Worm (Caenorhabditis elegans) whole organism, midembryonic: ENCODE measurements around the gene mdt-20.

Experiments used
- T22C8.4 ChIP-seq: fragments of 200-800 bp; sonication (Bioruptor generic); IDR thresholded peaks from 2 replicates; pipeline ENCODE4 v1.3.6; 2022; ENCODE audit warnings: missing genetic modification characterization, missing compliant biosample characterization
- flt-1 ChIP-seq: fragments of 200-800 bp; sonication (Bioruptor generic); IDR thresholded peaks from 2 replicates; pipeline ENCODE4 v1.3.6; 2022; ENCODE audit warnings: missing genetic modification characterization, missing compliant biosample characterization
- klf-2 ChIP-seq: fragments of 200-800 bp; sonication (Bioruptor generic); conservative IDR thresholded peaks from 2 replicates; pipeline ENCODE4 v1.3.6; 2022; ENCODE audit warnings: missing genetic modification reagents, missing genetic modification characterization, missing compliant biosample characterization
- med-1 ChIP-seq: sonication (generic microtip); optimal IDR thresholded peaks from 2 replicates; lab custom pipeline; 2017; ENCODE audit warnings: missing genetic modification characterization, mild to moderate bottlenecking, missing compliant biosample characterization, antibody characterized with exemption, missing genetic modification reagents; ENCODE audit not compliant: insufficient read depth
- ref-1 ChIP-seq: fragments of 200-800 bp; sonication (Bioruptor generic); conservative IDR thresholded peaks from 2 replicates; pipeline ENCODE4 v1.3.6; 2022; ENCODE audit warnings: missing genetic modification reagents, missing genetic modification characterization, missing compliant biosample characterization

DNA sequence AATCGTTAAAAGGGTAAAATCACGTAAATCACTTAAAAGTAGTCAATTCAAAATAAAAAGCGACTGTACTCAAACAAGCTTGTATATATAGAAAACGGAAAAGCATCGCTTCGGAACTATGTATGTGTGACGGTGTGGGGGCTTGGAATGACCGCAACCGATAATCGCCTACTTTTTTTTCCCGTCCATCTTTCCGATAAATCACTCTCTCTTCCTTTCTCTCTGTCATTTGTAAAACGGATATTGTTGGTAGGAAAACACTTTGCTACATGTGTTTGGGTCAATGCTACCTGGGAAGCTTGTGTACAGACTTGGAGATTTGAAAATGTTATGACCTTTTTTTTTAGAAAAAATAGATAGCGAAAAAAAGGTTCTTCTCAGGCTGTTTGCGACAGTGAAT is 37.2 kb downstream of the mdt-20 start:
- TF ChIP-seq ref-1 (GFP tag; lab: Robert Waterston, UW): no peak
- no peak for TF ChIP-seq med-1
- TF ChIP-seq T22C8.4 (GFP tag; lab: Robert Waterston, UW): no peak
- TF ChIP-seq flt-1 (GFP tag; lab: Robert Waterston, UW): no peak
- no peak for TF ChIP-seq klf-2 (GFP tag; lab: Robert Waterston, UW)
